Fruit fly (Drosophila melanogaster) Kc167 (cell line): Measurements from ENCODE around the gene CG31809.

Experiments
- Myc ChIP-seq: fragments of >200 bp; optimal IDR thresholded peaks from 2 replicates; lab custom pipeline; 2017; ENCODE audit warnings: missing external identifiers
- h ChIP-seq: fragments of >200 bp; optimal IDR thresholded peaks from 3 replicates; lab custom pipeline; 2018; ENCODE audit warnings: missing external identifiers
- insv ChIP-seq: fragments of >200 bp; optimal IDR thresholded peaks from 3 replicates; lab custom pipeline; 2018; ENCODE audit warnings: missing external identifiers
- ttk ChIP-seq: sonication (Bioruptor generic); optimal IDR thresholded peaks from 2 replicates; lab custom pipeline; 2017; ENCODE audit warnings: missing external identifiers

dm6 chr2L:16803638-16804037, 54.9 kb downstream of the CG31809 start:
- TF ChIP-seq ttk (lab: Kevin White, UChicago) (no peak), h (lab: Kevin White, UChicago) (no peak), Myc (lab: Kevin White, UChicago) (no peak), insv (lab: Kevin White, UChicago) (no peak)
